Fruit fly (Drosophila melanogaster) whole organism, embryonic: ENCODE data around the gene CG4955.

ENCODE experiments used
- Abd-B ChIP-seq: fragments of 200-800 bp; sonication (Bioruptor generic); optimal IDR thresholded peaks from 2 replicates; lab custom pipeline; 2018; ENCODE audit warnings: missing biosample characterization, mild to moderate bottlenecking, missing genetic modification characterization, moderate library complexity
- Awh ChIP-seq: fragments of 200-800 bp; sonication (Bioruptor generic); IDR thresholded peaks from 2 replicates; pipeline ENCODE4, ENCODE4 v1.3.6; 2022; ENCODE audit warnings: missing biosample characterization, missing genetic modification characterization
- CG10959 ChIP-seq: fragments of 200-800 bp; sonication (Bioruptor generic); IDR thresholded peaks from 2 replicates; pipeline ENCODE4 v1.3.6; 2022; ENCODE audit warnings: missing biosample characterization, missing genetic modification characterization
- CG10979 ChIP-seq: fragments of 200-800 bp; sonication (Bioruptor generic); optimal IDR thresholded peaks from 2 replicates; lab custom pipeline; 2018; ENCODE audit warnings: missing biosample characterization, mild to moderate bottlenecking, missing genetic modification characterization, moderate library complexity
- CG12391 ChIP-seq: fragments of 200-800 bp; sonication (Bioruptor generic); optimal IDR thresholded peaks from 3 replicates; lab custom pipeline; 2018; ENCODE audit warnings: missing biosample characterization, mild to moderate bottlenecking, missing genetic modification characterization, moderate library complexity
- CG13424 ChIP-seq: fragments of 200-800 bp; sonication (Bioruptor generic); optimal IDR thresholded peaks from 2 replicates; lab custom pipeline; 2019; ENCODE audit warnings: missing biosample characterization, mild to moderate bottlenecking, missing genetic modification characterization, moderate library complexity
- CG14710 ChIP-seq: fragments of 200-800 bp; sonication (Bioruptor generic); optimal IDR thresholded peaks from 3 replicates; lab custom pipeline; 2019; ENCODE audit warnings: missing biosample characterization, mild to moderate bottlenecking, missing genetic modification characterization, moderate library complexity
- CG1603 ChIP-seq: fragments of 200-800 bp; sonication (Bioruptor generic); optimal IDR thresholded peaks from 2 replicates; lab custom pipeline; 2019; ENCODE audit warnings: missing biosample characterization, mild to moderate bottlenecking, missing genetic modification characterization, moderate library complexity
- CG17186 ChIP-seq: fragments of 200-800 bp; sonication (Bioruptor generic); optimal IDR thresholded peaks from 3 replicates; lab custom pipeline; 2017; ENCODE audit warnings: missing biosample characterization, missing genetic modification reagents, missing genetic modification characterization
- CG2120 ChIP-seq: fragments of 200-800 bp; sonication (Bioruptor generic); optimal IDR thresholded peaks from 3 replicates; lab custom pipeline; 2016; ENCODE audit warnings: missing biosample characterization, missing genetic modification characterization
- CG3163 ChIP-seq: fragments of 200-800 bp; sonication (Bioruptor generic); optimal IDR thresholded peaks from 3 replicates; lab custom pipeline; 2016; ENCODE audit warnings: missing biosample characterization, missing genetic modification characterization
- CG32532 ChIP-seq: fragments of 200-800 bp; sonication (Bioruptor generic); IDR thresholded peaks from 2 replicates; pipeline ENCODE4 v1.3.6; 2022; ENCODE audit warnings: missing biosample characterization, missing genetic modification characterization
- CG3407 ChIP-seq: fragments of 200-800 bp; sonication (Bioruptor generic); optimal IDR thresholded peaks from 2 replicates; lab custom pipeline; 2018; ENCODE audit warnings: missing biosample characterization, mild to moderate bottlenecking, missing genetic modification characterization
- CG34376 ChIP-seq: fragments of 200-800 bp; sonication (Bioruptor generic); optimal IDR thresholded peaks from 2 replicates; lab custom pipeline; 2018; ENCODE audit warnings: missing biosample characterization, mild to moderate bottlenecking, missing genetic modification characterization
- CG34422 ChIP-seq: fragments of 200-800 bp; sonication (Bioruptor generic); IDR thresholded peaks from 3 replicates; pipeline ENCODE4 v1.3.6; 2022; ENCODE audit warnings: missing biosample characterization, missing genetic modification characterization
- CG3838 ChIP-seq: fragments of 200-800 bp; sonication (Bioruptor generic); optimal IDR thresholded peaks from 3 replicates; lab custom pipeline; 2016; ENCODE audit warnings: missing biosample characterization, missing genetic modification characterization
- CG5245 ChIP-seq: fragments of 200-800 bp; sonication (Bioruptor generic); optimal IDR thresholded peaks from 3 replicates; lab custom pipeline; 2016; ENCODE audit warnings: missing biosample characterization, missing genetic modification characterization
- CG6813 ChIP-seq: fragments of 200-800 bp; sonication (Bioruptor generic); optimal IDR thresholded peaks from 2 replicates; lab custom pipeline; 2017; ENCODE audit warnings: missing biosample characterization, missing genetic modification characterization, mild to moderate bottlenecking, moderate library complexity, missing genetic modification reagents
- CG8944 ChIP-seq: fragments of 200-800 bp; sonication (Bioruptor generic); optimal IDR thresholded peaks from 3 replicates; lab custom pipeline; 2016; ENCODE audit warnings: missing biosample characterization, missing genetic modification characterization
- D19A ChIP-seq: fragments of 200-800 bp; optimal IDR thresholded peaks from 3 replicates; lab custom pipeline; 2019; ENCODE audit warnings: missing biosample characterization, mild to moderate bottlenecking, missing genetic modification characterization, moderate library complexity
- Dip2 ChIP-seq: fragments of 200-800 bp; sonication (Bioruptor generic); IDR thresholded peaks from 2 replicates; pipeline ENCODE4 v1.3.6; 2022; ENCODE audit warnings: missing biosample characterization, missing genetic modification characterization
- Doc3 ChIP-seq: fragments of 200-800 bp; sonication (Bioruptor generic); IDR thresholded peaks from 3 replicates; pipeline ENCODE4 v1.3.6; 2022; ENCODE audit warnings: missing biosample characterization, missing genetic modification characterization; ENCODE audit not compliant: partially characterized antibody
- E2f1 ChIP-seq: fragments of 200-800 bp; sonication (Bioruptor generic); IDR thresholded peaks from 2 replicates; pipeline ENCODE4 v1.3.6; 2022; ENCODE audit warnings: missing biosample characterization, missing genetic modification characterization
- GATAe ChIP-seq: fragments of 200-800 bp; sonication (Bioruptor generic); conservative IDR thresholded peaks from 2 replicates; pipeline ENCODE4 v1.3.6; 2022; ENCODE audit warnings: missing biosample characterization, missing genetic modification characterization
- H2.0 ChIP-seq: fragments of 200-800 bp; sonication (Bioruptor generic); IDR thresholded peaks from 2 replicates; pipeline ENCODE4 v1.3.6; 2022; ENCODE audit warnings: missing biosample characterization, missing genetic modification characterization
- HLH4C ChIP-seq: fragments of 200-800 bp; sonication (Bioruptor generic); IDR thresholded peaks from 3 replicates; pipeline ENCODE4 v1.3.6; 2022; ENCODE audit warnings: missing biosample characterization, missing genetic modification characterization; ENCODE audit not compliant: partially characterized antibody
- PHDP ChIP-seq: fragments of 200-800 bp; sonication (Bioruptor generic); optimal IDR thresholded peaks from 3 replicates; lab custom pipeline; 2018; ENCODE audit warnings: missing biosample characterization, mild to moderate bottlenecking, missing genetic modification characterization, moderate library complexity
- Sin3A ChIP-seq: fragments of >200 bp; optimal IDR thresholded peaks from 2 replicates; lab custom pipeline; 2018
- Ssrp ChIP-seq: fragments of 200-800 bp; sonication (Bioruptor generic); optimal IDR thresholded peaks from 2 replicates; lab custom pipeline; 2018; ENCODE audit warnings: missing biosample characterization, mild to moderate bottlenecking, missing genetic modification characterization, moderate library complexity
- TFAM ChIP-seq: fragments of 200-800 bp; sonication (Bioruptor generic); optimal IDR thresholded peaks from 2 replicates; lab custom pipeline; 2017; ENCODE audit warnings: missing biosample characterization, missing genetic modification characterization, inconsistent platforms
- br ChIP-seq: fragments of >200 bp; optimal IDR thresholded peaks from 2 replicates; lab custom pipeline; 2017
- btn ChIP-seq: fragments of 200-800 bp; sonication (Bioruptor generic); optimal IDR thresholded peaks from 2 replicates; lab custom pipeline; 2016; ENCODE audit warnings: missing biosample characterization, missing genetic modification characterization
- cas ChIP-seq: fragments of 200-800 bp; sonication (Bioruptor generic); IDR thresholded peaks from 2 replicates; pipeline ENCODE4 v1.3.6; 2022; ENCODE audit warnings: missing biosample characterization, missing genetic modification characterization
- chinmo ChIP-seq: fragments of 200-800 bp; sonication (Bioruptor generic); IDR thresholded peaks from 4 replicates; pipeline ENCODE4 v1.3.6; 2022; ENCODE audit warnings: missing biosample characterization, missing genetic modification characterization; ENCODE audit not compliant: partially characterized antibody
- dmrt11E ChIP-seq: fragments of 200-800 bp; sonication (Bioruptor generic); optimal IDR thresholded peaks from 3 replicates; lab custom pipeline; 2018; ENCODE audit warnings: missing biosample characterization, mild to moderate bottlenecking, missing genetic modification characterization, moderate library complexity
- eve ChIP-seq, 2 experiments: fragments of >200 bp; optimal IDR thresholded peaks; 2 replicates each; lab custom pipeline; 2017; ENCODE audit warnings: missing biosample characterization in 2 of 2, missing genetic modification characterization in 2 of 2
- ewg ChIP-seq: fragments of 200-800 bp; sonication (Bioruptor generic); optimal IDR thresholded peaks from 3 replicates; lab custom pipeline; 2017; ENCODE audit warnings: mild to moderate bottlenecking, missing biosample characterization, missing genetic modification reagents, missing genetic modification characterization
- fru ChIP-seq: fragments of >200 bp; optimal IDR thresholded peaks from 2 replicates; lab custom pipeline; 2017
- grn ChIP-seq: fragments of 200-800 bp; sonication (Bioruptor generic); optimal IDR thresholded peaks from 3 replicates; lab custom pipeline; 2017; ENCODE audit warnings: missing biosample characterization, missing genetic modification characterization
- hth ChIP-seq: fragments of >200 bp; optimal IDR thresholded peaks from 2 replicates; lab custom pipeline; 2017; ENCODE audit warnings: inconsistent platforms
- insv ChIP-seq, 2 experiments: fragments of 200-800 bp; sonication (Bioruptor generic); optimal IDR thresholded peaks; 3 replicates each; lab custom pipeline; 2016 to 2018; ENCODE audit warnings: missing biosample characterization in 2 of 2, missing genetic modification characterization in 2 of 2
- kah ChIP-seq: fragments of 200-800 bp; sonication (Bioruptor generic); optimal IDR thresholded peaks from 2 replicates; lab custom pipeline; 2018; ENCODE audit warnings: missing biosample characterization, mild to moderate bottlenecking, missing genetic modification characterization
- p53 ChIP-seq: fragments of 200-800 bp; sonication (Bioruptor generic); optimal IDR thresholded peaks from 2 replicates; lab custom pipeline; 2016; ENCODE audit warnings: missing biosample characterization, missing genetic modification characterization
- pfk ChIP-seq: fragments of 200-800 bp; sonication (Bioruptor generic); optimal IDR thresholded peaks from 2 replicates; lab custom pipeline; 2018; ENCODE audit warnings: missing biosample characterization, mild to moderate bottlenecking, missing genetic modification characterization, moderate library complexity
- pum ChIP-seq: fragments of 200-800 bp; sonication (Bioruptor generic); optimal IDR thresholded peaks from 2 replicates; lab custom pipeline; 2016; ENCODE audit warnings: missing biosample characterization, missing genetic modification characterization
- toy ChIP-seq: fragments of 200-800 bp; sonication (Bioruptor generic); IDR thresholded peaks from 2 replicates; pipeline ENCODE4 v1.3.6; 2022; ENCODE audit warnings: missing biosample characterization, missing genetic modification characterization
- vfl ChIP-seq: fragments of 200-800 bp; sonication (Bioruptor generic); optimal IDR thresholded peaks from 2 replicates; lab custom pipeline; 2016; ENCODE audit warnings: missing biosample characterization, missing genetic modification characterization
- wdn ChIP-seq: fragments of 200-800 bp; sonication (Bioruptor generic); IDR thresholded peaks from 2 replicates; pipeline ENCODE4 v1.3.6; 2022; ENCODE audit warnings: missing biosample characterization, missing genetic modification characterization
- z ChIP-seq: fragments of 200-800 bp; sonication (Bioruptor generic); IDR thresholded peaks from 3 replicates; pipeline ENCODE4 v1.3.6; 2022; ENCODE audit warnings: missing biosample characterization, missing genetic modification characterization
- zen ChIP-seq: fragments of 200-800 bp; sonication (Bioruptor generic); optimal IDR thresholded peaks from 3 replicates; lab custom pipeline; 2018; ENCODE audit warnings: missing biosample characterization, mild to moderate bottlenecking, missing genetic modification characterization, moderate library complexity
- zfh1 ChIP-seq: fragments of 200-800 bp; sonication (Bioruptor generic); IDR thresholded peaks from 3 replicates; pipeline ENCODE4 v1.3.6; 2022; ENCODE audit warnings: missing biosample characterization, missing genetic modification characterization

CG4955 gene

dm6 chrX:17129733-17130466 is 48.7 kb downstream of the CG4955 start (continued):
- TF ChIP-seq CG10979 (tag; lab: Kevin White, UChicago) (peak; percentile 81), CG2120 (GFP tag; lab: Kevin White, UChicago) (peak; percentile 65), wdn (GFP tag; lab: Robert Waterston, UW) (no peak), H2.0 (peak; percentile 73), E2f1 (GFP tag; lab: Robert Waterston, UW) (peak; percentile 82), pum (GFP tag; lab: Kevin White, UChicago) (no peak), GATAe (GFP tag; lab: Robert Waterston, UW) (peak; percentile 90), insv (GFP tag; optimal IDR thresholded peaks at IDR 0.05; lab: Kevin White, UChicago) (peak in 1 of 2 experiments; percentile 47), CG34376 (GFP tag; lab: Kevin White, UChicago) (peak; percentile 58), CG3163 (peak; percentile 12), CG5245 (GFP tag; lab: Kevin White, UChicago) (peak; percentile 32), CG14710 (peak; percentile 70), CG13424 (tag; lab: Kevin White, UChicago) (peak; percentile 82), CG17186 (GFP tag; lab: Kevin White, UChicago) (no peak), zfh1 (GFP tag; lab: Robert Waterston, UW) (peak; percentile 81), Awh (GFP tag; lab: Robert Waterston, UW) (peak; percentile 74), Doc3 (GFP tag; lab: Robert Waterston, UW) (no peak), p53 (GFP tag; lab: Kevin White, UChicago) (no peak), D19A (peak; percentile 83), chinmo (GFP tag; lab: Robert Waterston, UW) (0 out of 4 replicates have a peak, but pooled peaks have one; percentile 57), zen (tag; lab: Kevin White, UChicago) (peak; percentile 53), CG34422 (GFP tag; lab: Robert Waterston, UW) (peak; percentile 81), fru (lab: Kevin White, UChicago) (no peak), CG6813 (GFP tag; lab: Kevin White, UChicago) (peak; percentile 84), btn (GFP tag; lab: Kevin White, UChicago) (no peak), HLH4C (no peak), z (GFP tag; lab: Robert Waterston, UW) (no peak), ewg (GFP tag; lab: Kevin White, UChicago) (peak; percentile 55), eve (GFP tag; optimal IDR thresholded peaks at IDR 0.05; lab: Kevin White, UChicago) (no peak), cas (GFP tag; lab: Robert Waterston, UW) (peak; percentile 59), dmrt11E (tag; lab: Kevin White, UChicago) (peak; percentile 69), br (lab: Kevin White, UChicago) (no peak), CG3838 (GFP tag; lab: Kevin White, UChicago) (no peak), PHDP (peak; percentile 87), CG3407 (GFP tag; lab: Kevin White, UChicago) (peak; percentile 70), CG8944 (no peak), TFAM (GFP tag; lab: Kevin White, UChicago) (no peak), CG32532 (peak; percentile 75), Dip2 (GFP tag; lab: Robert Waterston, UW) (no peak), CG10959 (peak; percentile 44), hth (lab: Kevin White, UChicago) (no peak), pfk (no peak), Sin3A (lab: Kevin White, UChicago) (no peak), CG1603 (tag; lab: Kevin White, UChicago) (no peak), kah (GFP tag; lab: Kevin White, UChicago) (peak; percentile 75), Ssrp (tag; lab: Kevin White, UChicago) (peak; percentile 70), CG12391 (peak; percentile 89), grn (GFP tag; lab: Kevin White, UChicago) (peak; percentile 38), vfl (GFP tag; lab: Kevin White, UChicago) (peak; percentile 58), toy (no peak), Abd-B (GFP tag; lab: Kevin White, UChicago) (no peak)
